Fruit fly (Drosophila melanogaster) whole organism, pupa: ENCODE measurements around the gene CG31223.

Experiments
- CG13204 ChIP-seq: fragments of 200-800 bp; sonication (Bioruptor generic); optimal IDR thresholded peaks from 2 replicates; lab custom pipeline; 2018; ENCODE audit warnings: missing biosample characterization, mild to moderate bottlenecking, missing genetic modification characterization, moderate library complexity
- CG17806 ChIP-seq: fragments of 200-800 bp; sonication (Bioruptor generic); optimal IDR thresholded peaks from 2 replicates; lab custom pipeline; 2018; ENCODE audit warnings: missing biosample characterization, mild to moderate bottlenecking, missing genetic modification characterization, moderate library complexity
- CG34367 ChIP-seq: fragments of 200-800 bp; sonication (Bioruptor generic); optimal IDR thresholded peaks from 2 replicates; lab custom pipeline; 2018; ENCODE audit warnings: missing biosample characterization, mild to moderate bottlenecking, missing genetic modification characterization
- CG8301 ChIP-seq: fragments of 200-800 bp; sonication (Bioruptor generic); optimal IDR thresholded peaks from 2 replicates; lab custom pipeline; 2018; ENCODE audit warnings: missing biosample characterization, mild to moderate bottlenecking, missing genetic modification characterization
- Pif1A ChIP-seq: fragments of 200-800 bp; sonication (Bioruptor generic); optimal IDR thresholded peaks from 3 replicates; lab custom pipeline; 2016; ENCODE audit warnings: missing biosample characterization, missing genetic modification characterization
- rn ChIP-seq: fragments of 200-800 bp; sonication (Bioruptor generic); IDR thresholded peaks from 2 replicates; pipeline ENCODE4 v1.3.6; 2022; ENCODE audit warnings: missing biosample characterization, missing genetic modification characterization

DNA sequence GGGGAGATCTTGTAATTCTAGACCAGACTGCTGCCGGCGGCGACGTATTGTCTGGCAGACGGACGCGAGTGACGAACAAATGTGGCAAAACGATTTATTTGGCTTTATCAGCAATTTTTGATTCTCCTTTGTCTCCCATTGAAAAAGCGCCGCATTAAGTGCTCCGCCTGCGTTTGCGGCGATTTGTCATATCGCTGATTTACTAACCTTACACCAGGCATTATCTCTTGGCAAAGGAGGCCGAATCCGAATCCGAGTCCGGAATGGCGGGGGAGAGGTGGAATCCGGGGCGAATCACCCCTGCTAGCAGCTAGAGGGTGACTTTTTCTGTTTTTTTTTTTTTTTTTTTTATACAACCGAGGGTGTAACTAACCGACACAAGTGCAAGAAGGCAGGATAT lies 42.4 kb upstream of the CG31223 start:
- TF ChIP-seq CG34367 = no peak
- TF ChIP-seq CG17806 (tag; lab: Kevin White, UChicago) = no peak
- no peak for TF ChIP-seq CG8301 (tag; lab: Kevin White, UChicago)
- no peak for TF ChIP-seq CG13204 (GFP tag; lab: Kevin White, UChicago)
- no peak for TF ChIP-seq rn (GFP tag; lab: Robert Waterston, UW)
- no peak for TF ChIP-seq Pif1A (GFP tag; lab: Kevin White, UChicago)
